Fruit fly (Drosophila melanogaster) S2 (cell line): Measurements from ENCODE around the gene regucalcin.

Experiments used
- CG8478 ChIP-seq: fragments of >200 bp; optimal IDR thresholded peaks from 2 replicates; lab custom pipeline; 2018
- CTCF ChIP-seq, 2 experiments: fragments of >200 bp; optimal IDR thresholded peaks; 2 replicates each; lab custom pipeline; 2018

DNA sequence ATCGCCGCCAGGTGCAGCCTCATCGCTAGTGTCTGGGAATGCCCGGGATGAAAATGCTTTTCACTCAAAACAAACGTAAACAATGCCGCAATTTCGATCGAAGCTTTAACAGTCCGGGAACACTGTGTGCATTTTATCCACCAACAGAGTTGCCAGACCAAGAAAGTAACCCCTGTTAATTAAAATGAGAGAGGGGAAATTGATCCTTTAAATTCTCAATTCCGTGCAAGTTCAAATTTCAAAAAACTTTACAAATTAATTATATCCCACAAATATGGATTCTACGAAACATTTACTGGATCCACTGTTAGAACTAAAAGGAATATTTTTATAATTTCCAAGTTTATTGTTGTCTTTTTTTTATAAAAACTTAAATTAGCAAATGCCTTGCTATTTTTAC, 24.5 kb upstream of the regucalcin start, which contains the start of gene gd:
- TF ChIP-seq CG8478 (lab: Kevin White, UChicago) (no peak), CTCF (optimal IDR thresholded peaks at IDR 0.05; lab: Kevin White, UChicago) (no peak)
